Fruit fly (Drosophila melanogaster) whole organism, embryonic: Measurements from ENCODE around the gene Uch-L5R.

ENCODE experiments used
- BEAF-32 ChIP-seq: fragments of 200-800 bp; sonication (Bioruptor generic); optimal IDR thresholded peaks from 3 replicates; lab custom pipeline; 2017; ENCODE audit warnings: missing biosample characterization, missing genetic modification characterization, mild to moderate bottlenecking, moderate library complexity, missing genetic modification reagents
- CG10321 ChIP-seq: fragments of 200-800 bp; sonication (Bioruptor generic); IDR thresholded peaks from 2 replicates; pipeline ENCODE4 v1.3.6; 2022; ENCODE audit warnings: missing biosample characterization, missing genetic modification characterization
- CG10979 ChIP-seq: fragments of 200-800 bp; sonication (Bioruptor generic); optimal IDR thresholded peaks from 2 replicates; lab custom pipeline; 2018; ENCODE audit warnings: missing biosample characterization, mild to moderate bottlenecking, missing genetic modification characterization, moderate library complexity
- CG11695 ChIP-seq: fragments of 200-800 bp; sonication (Bioruptor generic); IDR thresholded peaks from 3 replicates; pipeline ENCODE4 v1.3.6; 2022; ENCODE audit warnings: missing biosample characterization, missing genetic modification characterization
- CG13624 ChIP-seq: fragments of 200-800 bp; sonication (Bioruptor generic); optimal IDR thresholded peaks from 2 replicates; lab custom pipeline; 2016; ENCODE audit warnings: missing biosample characterization, missing genetic modification characterization
- CG14860 ChIP-seq: fragments of 200-800 bp; sonication (Bioruptor generic); IDR thresholded peaks from 3 replicates; pipeline ENCODE4 v1.3.6; 2022; ENCODE audit warnings: missing biosample characterization, missing genetic modification characterization; ENCODE audit not compliant: partially characterized antibody
- CG16863 ChIP-seq: fragments of 200-800 bp; sonication (Bioruptor generic); optimal IDR thresholded peaks from 3 replicates; lab custom pipeline; 2016; ENCODE audit warnings: missing biosample characterization, missing genetic modification characterization
- CG1832 ChIP-seq: fragments of 200-800 bp; sonication (Bioruptor generic); optimal IDR thresholded peaks from 2 replicates; lab custom pipeline; 2017; ENCODE audit warnings: missing biosample characterization, mild to moderate bottlenecking, missing genetic modification characterization, inconsistent platforms
- CG2116 ChIP-seq: fragments of 200-800 bp; sonication (Bioruptor generic); optimal IDR thresholded peaks from 3 replicates; lab custom pipeline; 2018; ENCODE audit warnings: missing biosample characterization, mild to moderate bottlenecking, missing genetic modification characterization
- CG3838 ChIP-seq: fragments of 200-800 bp; sonication (Bioruptor generic); optimal IDR thresholded peaks from 3 replicates; lab custom pipeline; 2016; ENCODE audit warnings: missing biosample characterization, missing genetic modification characterization
- CG4617 ChIP-seq: fragments of 200-800 bp; sonication (Bioruptor generic); optimal IDR thresholded peaks from 3 replicates; lab custom pipeline; 2016; ENCODE audit warnings: missing biosample characterization, missing genetic modification characterization, borderline replicate concordance
- CG7928 ChIP-seq: fragments of 200-800 bp; sonication (Bioruptor generic); optimal IDR thresholded peaks from 2 replicates; lab custom pipeline; 2017; ENCODE audit warnings: missing biosample characterization, mild to moderate bottlenecking, missing genetic modification characterization
- CG8478 ChIP-seq: fragments of >200 bp; optimal IDR thresholded peaks from 2 replicates; lab custom pipeline; 2018
- CG9817 ChIP-seq: fragments of 200-800 bp; sonication (Bioruptor generic); optimal IDR thresholded peaks from 2 replicates; lab custom pipeline; 2018; ENCODE audit warnings: missing biosample characterization, mild to moderate bottlenecking, missing genetic modification characterization, moderate library complexity
- CoRest ChIP-seq: fragments of 200-800 bp; sonication (Bioruptor generic); optimal IDR thresholded peaks from 3 replicates; lab custom pipeline; 2018; ENCODE audit warnings: missing biosample characterization, mild to moderate bottlenecking, missing genetic modification characterization, moderate library complexity
- Doc2 ChIP-seq: fragments of 200-800 bp; sonication (Bioruptor generic); IDR thresholded peaks from 2 replicates; pipeline ENCODE4 v1.3.6; 2022; ENCODE audit warnings: missing biosample characterization, missing genetic modification characterization
- Drgx ChIP-seq: fragments of 200-800 bp; sonication (Bioruptor generic); IDR thresholded peaks from 2 replicates; pipeline ENCODE4 v1.3.6; 2022; ENCODE audit warnings: missing biosample characterization, missing genetic modification characterization
- Hand ChIP-seq: fragments of 200-800 bp; sonication (Bioruptor generic); optimal IDR thresholded peaks from 2 replicates; lab custom pipeline; 2017; ENCODE audit warnings: mild to moderate bottlenecking, missing biosample characterization, missing genetic modification reagents, missing genetic modification characterization
- MBD-R2 ChIP-seq: fragments of 200-800 bp; sonication (Bioruptor generic); IDR thresholded peaks from 2 replicates; pipeline ENCODE4 v1.3.6; 2022; ENCODE audit warnings: missing biosample characterization, missing genetic modification characterization
- NC2β ChIP-seq: fragments of 200-800 bp; sonication (Bioruptor generic); optimal IDR thresholded peaks from 2 replicates; lab custom pipeline; 2016; ENCODE audit warnings: missing biosample characterization, missing genetic modification characterization
- NFAT ChIP-seq: fragments of 200-800 bp; sonication (Bioruptor generic); IDR thresholded peaks from 2 replicates; pipeline ENCODE4 v1.3.6; 2022; ENCODE audit warnings: missing biosample characterization, missing genetic modification characterization
- Poxn ChIP-seq: fragments of 200-800 bp; sonication (Bioruptor generic); IDR thresholded peaks from 2 replicates; pipeline ENCODE4 v1.3.6; 2022; ENCODE audit warnings: missing biosample characterization, missing genetic modification characterization
- Rx ChIP-seq: fragments of 200-800 bp; sonication (Bioruptor generic); IDR thresholded peaks from 2 replicates; pipeline ENCODE4 v1.3.6; 2022; ENCODE audit warnings: missing biosample characterization, missing genetic modification characterization
- Scr ChIP-seq: fragments of 200-800 bp; sonication (Bioruptor generic); IDR thresholded peaks from 2 replicates; pipeline ENCODE4 v1.3.6; 2022; ENCODE audit warnings: missing biosample characterization, missing genetic modification characterization; ENCODE audit not compliant: partially characterized antibody
- Sox100B ChIP-seq: fragments of 200-800 bp; sonication (Bioruptor generic); optimal IDR thresholded peaks from 3 replicates; lab custom pipeline; 2018; ENCODE audit warnings: missing biosample characterization, mild to moderate bottlenecking, missing genetic modification characterization
- Sox102F ChIP-seq: fragments of 200-800 bp; sonication (Bioruptor generic); optimal IDR thresholded peaks from 2 replicates; lab custom pipeline; 2018; ENCODE audit warnings: missing biosample characterization, mild to moderate bottlenecking, missing genetic modification characterization, moderate library complexity
- Stat92E ChIP-seq, 3 experiments: fragments of >200 bp in 2 of 3; fragments of 200-800 bp in 1 of 3; sonication (Bioruptor generic) in 1 of 3; optimal IDR thresholded peaks; 2 replicates each; lab custom pipeline; 2017 to 2019; ENCODE audit warnings: missing biosample characterization in 3 of 3, missing genetic modification characterization in 3 of 3, mild to moderate bottlenecking in 1 of 3, moderate library complexity in 1 of 3
- ash1 ChIP-seq: fragments of 200-800 bp; sonication (Bioruptor generic); optimal IDR thresholded peaks from 2 replicates; lab custom pipeline; 2018; ENCODE audit warnings: missing biosample characterization, mild to moderate bottlenecking, missing genetic modification characterization
- ato ChIP-seq: fragments of 200-800 bp; sonication (Bioruptor generic); IDR thresholded peaks from 2 replicates; pipeline ENCODE4 v1.3.6; 2022; ENCODE audit warnings: missing biosample characterization, missing genetic modification characterization; ENCODE audit not compliant: partially characterized antibody
- dpn ChIP-seq, 2 experiments: fragments of 200-800 bp; sonication (Bioruptor generic); optimal IDR thresholded peaks; 3 replicates each; lab custom pipeline; 2016; ENCODE audit warnings: missing biosample characterization in 2 of 2, missing genetic modification characterization in 2 of 2
- emc ChIP-seq: fragments of 200-800 bp; sonication (Bioruptor generic); optimal IDR thresholded peaks from 2 replicates; lab custom pipeline; 2016; ENCODE audit warnings: missing biosample characterization, missing genetic modification characterization
- eve ChIP-seq, 2 experiments: fragments of >200 bp; optimal IDR thresholded peaks; 2 replicates each; lab custom pipeline; 2017; ENCODE audit warnings: missing biosample characterization in 2 of 2, missing genetic modification characterization in 2 of 2
- gcm ChIP-seq: fragments of 200-800 bp; sonication (Bioruptor generic); optimal IDR thresholded peaks from 2 replicates; lab custom pipeline; 2019; ENCODE audit warnings: missing biosample characterization, mild to moderate bottlenecking, missing genetic modification characterization, moderate library complexity
- gcm2 ChIP-seq: fragments of 200-800 bp; sonication (Bioruptor generic); optimal IDR thresholded peaks from 2 replicates; lab custom pipeline; 2016; ENCODE audit warnings: missing biosample characterization, missing genetic modification characterization
- lov ChIP-seq, 2 experiments: fragments of 200-800 bp in 1 of 2; fragments of >200 bp in 1 of 2; sonication (Bioruptor generic) in 1 of 2; IDR thresholded peaks in 1 of 2; optimal IDR thresholded peaks in 1 of 2; 2 replicates in 1 of 2; 3 replicates in 1 of 2; pipeline versions ENCODE4 v1.3.6 to Lab custom; 2017 to 2022; ENCODE audit warnings: missing biosample characterization in 1 of 2, missing genetic modification characterization in 1 of 2
- onecut ChIP-seq: fragments of 200-800 bp; sonication (Bioruptor generic); IDR thresholded peaks from 2 replicates; pipeline ENCODE4 v1.3.6; 2022; ENCODE audit warnings: missing biosample characterization, missing genetic modification characterization
- pita ChIP-seq: fragments of 200-800 bp; sonication (Bioruptor generic); optimal IDR thresholded peaks from 2 replicates; lab custom pipeline; 2017; ENCODE audit warnings: missing biosample characterization, mild to moderate bottlenecking, missing genetic modification characterization
- pnt ChIP-seq: fragments of 200-800 bp; sonication (Bioruptor generic); optimal IDR thresholded peaks from 3 replicates; lab custom pipeline; 2016; ENCODE audit warnings: missing biosample characterization, missing genetic modification characterization
- pros ChIP-seq: fragments of 200-800 bp; sonication (Bioruptor generic); optimal IDR thresholded peaks from 3 replicates; lab custom pipeline; 2019; ENCODE audit warnings: missing biosample characterization, mild to moderate bottlenecking, missing genetic modification characterization, moderate library complexity
- row ChIP-seq: fragments of 200-800 bp; sonication (Bioruptor generic); IDR thresholded peaks from 3 replicates; pipeline ENCODE4 v1.3.6; 2022; ENCODE audit warnings: missing biosample characterization, missing genetic modification characterization
- sob ChIP-seq: fragments of 200-800 bp; sonication (Bioruptor generic); IDR thresholded peaks from 2 replicates; pipeline ENCODE4 v1.3.6; 2022; ENCODE audit warnings: missing biosample characterization, missing genetic modification characterization
- sr ChIP-seq: fragments of 200-800 bp; sonication (Bioruptor generic); IDR thresholded peaks from 3 replicates; pipeline ENCODE4 v1.3.6; 2022; ENCODE audit warnings: missing biosample characterization, missing genetic modification characterization
- ssp ChIP-seq: fragments of 200-800 bp; sonication (Bioruptor generic); IDR thresholded peaks from 2 replicates; pipeline ENCODE4 v1.3.6; 2022; ENCODE audit warnings: missing biosample characterization, missing genetic modification characterization
- toy ChIP-seq: fragments of 200-800 bp; sonication (Bioruptor generic); IDR thresholded peaks from 2 replicates; pipeline ENCODE4 v1.3.6; 2022; ENCODE audit warnings: missing biosample characterization, missing genetic modification characterization
- unc-4 ChIP-seq: fragments of 200-800 bp; sonication (Bioruptor generic); IDR thresholded peaks from 2 replicates; pipeline ENCODE4 v1.3.6; 2022; ENCODE audit warnings: missing biosample characterization, missing genetic modification characterization; ENCODE audit not compliant: partially characterized antibody
- vnd ChIP-seq: fragments of 200-800 bp; sonication (Bioruptor generic); IDR thresholded peaks from 3 replicates; pipeline ENCODE4 v1.3.6; 2022; ENCODE audit warnings: missing biosample characterization, missing genetic modification characterization; ENCODE audit not compliant: partially characterized antibody
- zen2 ChIP-seq: fragments of 200-800 bp; sonication (Bioruptor generic); IDR thresholded peaks from 3 replicates; pipeline ENCODE4 v1.3.6; 2022; ENCODE audit warnings: missing biosample characterization, missing genetic modification characterization; ENCODE audit not compliant: partially characterized antibody

Gene Uch-L5R

dm6 chrX:12020857-12021256, 35.6 kb downstream of the Uch-L5R start, which contains the start of gene Tango4 (continued):
- TF ChIP-seq BEAF-32 (peak; percentile 26), Hand (GFP tag; lab: Kevin White, UChicago) (no peak), dpn (GFP tag; optimal IDR thresholded peaks at IDR 0.05; lab: Kevin White, UChicago) (no peak), CG10979 (tag; lab: Kevin White, UChicago) (no peak), Scr (0 out of 2 replicates have a peak, but pooled peaks have one; percentile 23), CG11695 (GFP tag; lab: Robert Waterston, UW) (no peak), CG2116 (GFP tag; lab: Kevin White, UChicago) (peak; percentile 29), MBD-R2 (GFP tag; lab: Robert Waterston, UW) (peak; percentile 88), CG7928 (GFP tag; lab: Kevin White, UChicago) (no peak)

DNA sequence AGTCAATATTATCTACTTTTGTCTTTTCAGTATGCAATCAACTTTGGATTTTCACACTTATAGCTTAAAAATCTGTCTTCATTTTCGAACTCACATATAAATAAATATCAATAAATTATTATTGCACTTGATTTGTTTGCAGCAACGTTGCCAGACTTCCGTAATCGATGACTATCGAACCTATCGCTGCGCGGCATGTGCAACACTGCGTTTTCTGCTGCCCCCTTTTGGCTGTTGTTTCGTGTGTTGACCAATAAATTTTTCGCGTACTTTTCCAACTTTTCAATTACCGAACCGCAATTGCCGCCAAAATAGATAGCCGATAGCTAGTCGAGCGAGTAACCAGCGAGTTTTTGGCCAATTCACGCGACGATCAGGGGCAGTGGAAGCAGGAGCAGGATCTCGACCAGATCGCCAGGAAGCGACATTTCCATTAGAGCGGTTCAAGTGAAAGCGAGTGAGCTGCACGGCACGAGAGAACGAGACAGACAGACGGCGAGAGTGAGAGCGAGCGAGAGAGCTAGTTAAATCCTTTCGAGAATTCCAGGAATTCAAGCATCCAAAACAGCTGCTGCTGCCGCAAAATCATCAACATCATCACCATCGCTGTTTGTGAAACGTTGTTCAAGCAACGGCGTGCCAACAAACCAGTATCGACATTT, 37.9 kb downstream of the Uch-L5R start, which contains the start of gene Lsm12a:
Gene Lsm12a (plus strand): TSS at position 201 of the 662 bp plus-strand sequence.
- peak; percentile 42; the same call in 2 of the 3 replicates for TF ChIP-seq vnd (GFP tag; lab: Robert Waterston, UW)
- peak; percentile 16; the same call in 1 of the 2 replicates for TF ChIP-seq unc-4
- no peak for TF ChIP-seq eve (GFP tag; optimal IDR thresholded peaks at IDR 0.05; lab: Kevin White, UChicago)
- no peak for TF ChIP-seq Rx (GFP tag; lab: Robert Waterston, UW)
- TF ChIP-seq pita (GFP tag; lab: Kevin White, UChicago), result no peak
- TF ChIP-seq CG1832 (GFP tag; lab: Kevin White, UChicago), result peak; percentile 82
- no peak for TF ChIP-seq CG16863
- no peak for TF ChIP-seq Sox102F (GFP tag; lab: Kevin White, UChicago)
- no peak for TF ChIP-seq gcm
- TF ChIP-seq emc (GFP tag; lab: Kevin White, UChicago), result no peak
- no peak for TF ChIP-seq sr (GFP tag; lab: Robert Waterston, UW)
- no peak for TF ChIP-seq onecut
- no peak for TF ChIP-seq Poxn
- TF ChIP-seq lov (optimal IDR thresholded peaks at IDR 0.05; lab: Kevin White, UChicago), result no peak
- no peak for TF ChIP-seq lov (GFP tag; IDR thresholded peaks at IDR 0.05; lab: Robert Waterston, UW)
- peak; percentile 52 for TF ChIP-seq CG8478 (lab: Kevin White, UChicago)
- no peak for TF ChIP-seq ash1 (GFP tag; lab: Kevin White, UChicago)
- TF ChIP-seq Stat92E (GFP tag; optimal IDR thresholded peaks at IDR 0.05; lab: Kevin White, UChicago), result peak in 1 of 3 experiments; percentile 79
- no peak for TF ChIP-seq CG13624 (GFP tag; lab: Kevin White, UChicago)
- TF ChIP-seq Drgx (GFP tag; lab: Robert Waterston, UW), result no peak
- peak; percentile 34; the same call in 1 of the 3 replicates for TF ChIP-seq zen2 (GFP tag; lab: Robert Waterston, UW)
- TF ChIP-seq gcm2, result no peak
- peak; percentile 26 for TF ChIP-seq Scr
- TF ChIP-seq CoRest (tag; lab: Kevin White, UChicago), result no peak
- 0 out of 2 replicates have a peak, but pooled peaks have one; percentile 42 for TF ChIP-seq CG10321 (GFP tag; lab: Robert Waterston, UW)
- no peak for TF ChIP-seq toy
- TF ChIP-seq BEAF-32, result peak; percentile 74
- TF ChIP-seq CG3838, result no peak
- TF ChIP-seq Sox100B, result no peak
- no peak for TF ChIP-seq NC2β (GFP tag; lab: Kevin White, UChicago)
- no peak for TF ChIP-seq CG9817 (tag; lab: Kevin White, UChicago)
- 0 out of 2 replicates have a peak, but pooled peaks have one; percentile 8 for TF ChIP-seq sob (GFP tag; lab: Robert Waterston, UW)
- peak; percentile 44; the same call in 1 of the 2 replicates for TF ChIP-seq ato (GFP tag; lab: Robert Waterston, UW)
- no peak for TF ChIP-seq pnt (GFP tag; lab: Kevin White, UChicago)
- peak; percentile 23; the same call in 2 of the 3 replicates for TF ChIP-seq CG14860 (GFP tag; lab: Robert Waterston, UW)
- TF ChIP-seq pros (GFP tag; lab: Kevin White, UChicago), result no peak
- no peak for TF ChIP-seq ssp (GFP tag; lab: Robert Waterston, UW)
- peak; percentile 9 for TF ChIP-seq CG4617 (GFP tag; lab: Kevin White, UChicago)
- no peak for TF ChIP-seq NFAT (GFP tag; lab: Robert Waterston, UW)
- peak; percentile 24; the same call in 1 of the 3 replicates for TF ChIP-seq row (GFP tag; lab: Robert Waterston, UW)
- no peak for TF ChIP-seq Doc2
